Fruit fly (Drosophila melanogaster) whole organism, embryonic: ENCODE measurements around the gene CG7912.
A peak's percentile ranks its signal among the peaks of the same experiment; 100 is the strongest.

Source experiments
- CG13424 ChIP-seq: fragments of 200-800 bp; sonication (Bioruptor generic); optimal IDR thresholded peaks from 2 replicates; lab custom pipeline; 2019; ENCODE audit warnings: missing biosample characterization, mild to moderate bottlenecking, missing genetic modification characterization, moderate library complexity
- CG1603 ChIP-seq: fragments of 200-800 bp; sonication (Bioruptor generic); optimal IDR thresholded peaks from 2 replicates; lab custom pipeline; 2019; ENCODE audit warnings: missing biosample characterization, mild to moderate bottlenecking, missing genetic modification characterization, moderate library complexity
- CG16815 ChIP-seq: fragments of 200-800 bp; sonication (Bioruptor generic); optimal IDR thresholded peaks from 3 replicates; lab custom pipeline; 2017; ENCODE audit warnings: missing biosample characterization, mild to moderate bottlenecking, missing genetic modification characterization
- CG18619 ChIP-seq: fragments of 200-800 bp; sonication (Bioruptor generic); optimal IDR thresholded peaks from 3 replicates; lab custom pipeline; 2017; ENCODE audit warnings: missing biosample characterization, mild to moderate bottlenecking, missing genetic modification characterization
- CG30431 ChIP-seq: fragments of 200-800 bp; sonication (Bioruptor generic); optimal IDR thresholded peaks from 2 replicates; lab custom pipeline; 2017; ENCODE audit warnings: missing biosample characterization, missing genetic modification characterization
- CG32772 ChIP-seq: fragments of 200-800 bp; sonication (Bioruptor generic); IDR thresholded peaks from 2 replicates; pipeline ENCODE4 v1.3.6; 2022; ENCODE audit warnings: missing biosample characterization, missing genetic modification characterization
- CG6689 ChIP-seq: fragments of 200-800 bp; sonication (Bioruptor generic); IDR thresholded peaks from 2 replicates; pipeline ENCODE4 v1.3.6; 2022; ENCODE audit warnings: missing biosample characterization, missing genetic modification characterization
- CG7556 ChIP-seq: fragments of 200-800 bp; sonication (Bioruptor generic); optimal IDR thresholded peaks from 2 replicates; lab custom pipeline; 2017; ENCODE audit warnings: missing biosample characterization, mild to moderate bottlenecking, missing genetic modification characterization
- CG8944 ChIP-seq: fragments of 200-800 bp; sonication (Bioruptor generic); optimal IDR thresholded peaks from 3 replicates; lab custom pipeline; 2016; ENCODE audit warnings: missing biosample characterization, missing genetic modification characterization
- CG9609 ChIP-seq: fragments of 200-800 bp; sonication (Bioruptor generic); optimal IDR thresholded peaks from 3 replicates; lab custom pipeline; 2016; ENCODE audit warnings: missing biosample characterization, missing genetic modification characterization
- CG9797 ChIP-seq: fragments of 200-800 bp; sonication (Bioruptor generic); optimal IDR thresholded peaks from 3 replicates; lab custom pipeline; 2018; ENCODE audit warnings: missing biosample characterization, mild to moderate bottlenecking, missing genetic modification characterization
- CG9876 ChIP-seq: fragments of 200-800 bp; sonication (Bioruptor generic); optimal IDR thresholded peaks from 2 replicates; lab custom pipeline; 2016; ENCODE audit warnings: missing biosample characterization, missing genetic modification characterization
- CkIIα-i1 ChIP-seq: fragments of 200-800 bp; sonication (Bioruptor generic); IDR thresholded peaks from 2 replicates; pipeline ENCODE4 v1.3.6; 2022; ENCODE audit warnings: missing biosample characterization, missing genetic modification characterization
- Deaf1 ChIP-seq: fragments of 200-800 bp; optimal IDR thresholded peaks from 3 replicates; lab custom pipeline; 2019; ENCODE audit warnings: missing biosample characterization, mild to moderate bottlenecking, missing genetic modification characterization, moderate library complexity
- HLH4C ChIP-seq: fragments of 200-800 bp; sonication (Bioruptor generic); IDR thresholded peaks from 3 replicates; pipeline ENCODE4 v1.3.6; 2022; ENCODE audit warnings: missing biosample characterization, missing genetic modification characterization; ENCODE audit not compliant: partially characterized antibody
- Hand ChIP-seq: fragments of 200-800 bp; sonication (Bioruptor generic); optimal IDR thresholded peaks from 2 replicates; lab custom pipeline; 2017; ENCODE audit warnings: mild to moderate bottlenecking, missing biosample characterization, missing genetic modification reagents, missing genetic modification characterization
- Hey ChIP-seq: fragments of 200-800 bp; sonication (Bioruptor generic); optimal IDR thresholded peaks from 3 replicates; lab custom pipeline; 2018; ENCODE audit warnings: missing biosample characterization, mild to moderate bottlenecking, missing genetic modification characterization
- Med ChIP-seq: fragments of 200-800 bp; sonication (Bioruptor generic); peaks from one replicate; lab custom pipeline; 2016; ENCODE audit warnings: missing biosample characterization, missing genetic modification characterization, mild to moderate bottlenecking, inconsistent platforms, moderate library complexity
- Sry-β ChIP-seq: fragments of 200-800 bp; sonication (Bioruptor generic); optimal IDR thresholded peaks from 2 replicates; lab custom pipeline; 2018; ENCODE audit warnings: missing biosample characterization, mild to moderate bottlenecking, missing genetic modification characterization, moderate library complexity
- Vsx1 ChIP-seq: fragments of 200-800 bp; sonication (Bioruptor generic); optimal IDR thresholded peaks from 2 replicates; lab custom pipeline; 2017; ENCODE audit warnings: missing biosample characterization, mild to moderate bottlenecking, missing genetic modification characterization, missing genetic modification reagents
- Xbp1 ChIP-seq: fragments of 200-800 bp; sonication (Bioruptor generic); optimal IDR thresholded peaks from 3 replicates; lab custom pipeline; 2016; ENCODE audit warnings: missing biosample characterization, mild to moderate bottlenecking, missing genetic modification characterization
- amos ChIP-seq: fragments of 200-800 bp; sonication (Bioruptor generic); IDR thresholded peaks from 2 replicates; pipeline ENCODE4 v1.3.6; 2022; ENCODE audit warnings: missing biosample characterization, missing genetic modification characterization; ENCODE audit not compliant: partially characterized antibody
- bigmax ChIP-seq: fragments of 200-800 bp; sonication (Bioruptor generic); optimal IDR thresholded peaks from 2 replicates; lab custom pipeline; 2018; ENCODE audit warnings: missing biosample characterization, mild to moderate bottlenecking, missing genetic modification characterization
- cwo ChIP-seq: fragments of 200-800 bp; sonication (Bioruptor generic); optimal IDR thresholded peaks from 3 replicates; lab custom pipeline; 2017; ENCODE audit warnings: missing biosample characterization, missing genetic modification characterization, mild to moderate bottlenecking, moderate library complexity, missing genetic modification reagents
- dan ChIP-seq: fragments of 200-800 bp; sonication (Bioruptor generic); IDR thresholded peaks from 2 replicates; pipeline ENCODE4 v1.3.6; 2022; ENCODE audit warnings: missing biosample characterization, missing genetic modification characterization
- en ChIP-seq: fragments of 200-800 bp; sonication (Bioruptor generic); optimal IDR thresholded peaks from 2 replicates; lab custom pipeline; 2016; ENCODE audit warnings: missing biosample characterization, missing genetic modification characterization
- ewg ChIP-seq: fragments of 200-800 bp; sonication (Bioruptor generic); optimal IDR thresholded peaks from 3 replicates; lab custom pipeline; 2017; ENCODE audit warnings: mild to moderate bottlenecking, missing biosample characterization, missing genetic modification reagents, missing genetic modification characterization
- exex ChIP-seq: fragments of 200-800 bp; sonication (Bioruptor generic); optimal IDR thresholded peaks from 4 replicates; lab custom pipeline; 2018; ENCODE audit warnings: missing biosample characterization, mild to moderate bottlenecking, missing genetic modification characterization, moderate library complexity
- fd96Cb ChIP-seq: fragments of 200-800 bp; sonication (Bioruptor generic); optimal IDR thresholded peaks from 2 replicates; lab custom pipeline; 2018; ENCODE audit warnings: missing biosample characterization, mild to moderate bottlenecking, missing genetic modification characterization, moderate library complexity
- grn ChIP-seq: fragments of 200-800 bp; sonication (Bioruptor generic); optimal IDR thresholded peaks from 3 replicates; lab custom pipeline; 2017; ENCODE audit warnings: missing biosample characterization, missing genetic modification characterization
- gsb ChIP-seq: fragments of 200-800 bp; sonication (Bioruptor generic); IDR thresholded peaks from 2 replicates; pipeline ENCODE4 v1.3.6; 2022; ENCODE audit warnings: missing biosample characterization, missing genetic modification characterization
- jigr1 ChIP-seq: fragments of 200-800 bp; sonication (Bioruptor generic); IDR thresholded peaks from 3 replicates; pipeline ENCODE4 v1.3.6; 2022; ENCODE audit warnings: missing biosample characterization, missing genetic modification characterization
- kah ChIP-seq: fragments of 200-800 bp; sonication (Bioruptor generic); optimal IDR thresholded peaks from 2 replicates; lab custom pipeline; 2018; ENCODE audit warnings: missing biosample characterization, mild to moderate bottlenecking, missing genetic modification characterization
- lmd ChIP-seq: fragments of 200-800 bp; sonication (Bioruptor generic); IDR thresholded peaks from 2 replicates; pipeline ENCODE4 v1.3.6; 2022; ENCODE audit warnings: missing biosample characterization, missing genetic modification characterization
- mirr ChIP-seq: fragments of 200-800 bp; sonication (Bioruptor generic); optimal IDR thresholded peaks from 3 replicates; lab custom pipeline; 2018; ENCODE audit warnings: missing biosample characterization, mild to moderate bottlenecking, missing genetic modification characterization
- oc ChIP-seq: fragments of 200-800 bp; sonication (Bioruptor generic); optimal IDR thresholded peaks from 2 replicates; lab custom pipeline; 2018; ENCODE audit warnings: missing biosample characterization, mild to moderate bottlenecking, missing genetic modification characterization, moderate library complexity
- p53 ChIP-seq: fragments of 200-800 bp; sonication (Bioruptor generic); optimal IDR thresholded peaks from 2 replicates; lab custom pipeline; 2016; ENCODE audit warnings: missing biosample characterization, missing genetic modification characterization
- peb ChIP-seq: fragments of 200-800 bp; sonication (Bioruptor generic); IDR thresholded peaks from 2 replicates; pipeline ENCODE4 v1.3.6; 2022; ENCODE audit warnings: missing biosample characterization, missing genetic modification characterization
- pnt ChIP-seq: fragments of 200-800 bp; sonication (Bioruptor generic); optimal IDR thresholded peaks from 3 replicates; lab custom pipeline; 2016; ENCODE audit warnings: missing biosample characterization, missing genetic modification characterization
- pzg ChIP-seq: fragments of 200-800 bp; sonication (Bioruptor generic); optimal IDR thresholded peaks from 3 replicates; lab custom pipeline; 2018; ENCODE audit warnings: missing biosample characterization, mild to moderate bottlenecking, missing genetic modification characterization, moderate library complexity
- repo ChIP-seq: fragments of 200-800 bp; sonication (Bioruptor generic); optimal IDR thresholded peaks from 2 replicates; lab custom pipeline; 2016; ENCODE audit warnings: missing biosample characterization, missing genetic modification characterization
- rib ChIP-seq: fragments of 200-800 bp; sonication (Bioruptor generic); IDR thresholded peaks from 2 replicates; pipeline ENCODE4 v1.3.6; 2022; ENCODE audit warnings: missing biosample characterization, missing genetic modification characterization
- sd ChIP-seq: fragments of 200-800 bp; sonication (Bioruptor generic); optimal IDR thresholded peaks from 3 replicates; lab custom pipeline; 2018; ENCODE audit warnings: missing biosample characterization, mild to moderate bottlenecking, missing genetic modification characterization, moderate library complexity
- sqz ChIP-seq: fragments of 200-800 bp; sonication (Bioruptor generic); optimal IDR thresholded peaks from 3 replicates; lab custom pipeline; 2018; ENCODE audit warnings: missing biosample characterization, mild to moderate bottlenecking, missing genetic modification characterization
- stwl ChIP-seq: fragments of 200-800 bp; sonication (Bioruptor generic); optimal IDR thresholded peaks from 3 replicates; lab custom pipeline; 2018; ENCODE audit warnings: missing biosample characterization, mild to moderate bottlenecking, missing genetic modification characterization, moderate library complexity
- sug ChIP-seq: fragments of 200-800 bp; optimal IDR thresholded peaks from 2 replicates; lab custom pipeline; 2019; ENCODE audit warnings: missing biosample characterization, mild to moderate bottlenecking, missing genetic modification characterization, moderate library complexity
- tgo ChIP-seq: fragments of 200-800 bp; sonication (Bioruptor generic); IDR thresholded peaks from 3 replicates; pipeline ENCODE4 v1.3.6; 2022; ENCODE audit warnings: missing biosample characterization, missing genetic modification characterization
- ttk ChIP-seq: fragments of 200-800 bp; sonication (Bioruptor generic); IDR thresholded peaks from 2 replicates; pipeline ENCODE4 v2.1.2; 2022; ENCODE audit warnings: missing biosample characterization, missing genetic modification characterization

The CG7912 gene

dm6 chr3R:30009173-30009572, at the start of gene CG7912:
CG7912 (minus strand) TSS chr3R:30009189.
- TF ChIP-seq sug (tag; lab: Kevin White, UChicago) (peak; percentile 20), sd (peak; percentile 8), mirr (GFP tag; lab: Kevin White, UChicago) (peak; percentile 75), Xbp1 (GFP tag; lab: Kevin White, UChicago) (no peak), Hey (tag; lab: Kevin White, UChicago) (peak; percentile 63), cwo (peak; percentile 20), kah (GFP tag; lab: Kevin White, UChicago) (no peak), Deaf1 (tag; lab: Kevin White, UChicago) (peak; percentile 53), pzg (no peak), grn (GFP tag; lab: Kevin White, UChicago) (peak; percentile 87), exex (tag; lab: Kevin White, UChicago) (peak; percentile 88)

- no peak for TF ChIP-seq rib (GFP tag; lab: Robert Waterston, UW)
- TF ChIP-seq gsb (GFP tag; lab: Robert Waterston, UW): no peak
- TF ChIP-seq CG1603: peak; percentile 71
- peak; percentile 27 for TF ChIP-seq p53
- no peak for TF ChIP-seq HLH4C (GFP tag; lab: Robert Waterston, UW)
- peak; percentile 27 for TF ChIP-seq CG13424 (tag; lab: Kevin White, UChicago)
- peak; percentile 47 for TF ChIP-seq Vsx1 (GFP tag; lab: Kevin White, UChicago)
- TF ChIP-seq Med (GFP tag; lab: Kevin White, UChicago): peak; percentile 83
- peak; percentile 19 for TF ChIP-seq sqz (GFP tag; lab: Kevin White, UChicago)
- TF ChIP-seq ttk (GFP tag; lab: Robert Waterston, UW): peak; percentile 30
- TF ChIP-seq ewg (GFP tag; lab: Kevin White, UChicago): no peak
- TF ChIP-seq CG7556: no peak
- no peak for TF ChIP-seq CG30431 (GFP tag; lab: Kevin White, UChicago)
- TF ChIP-seq CG8944: peak; percentile 4
- no peak for TF ChIP-seq amos (GFP tag; lab: Robert Waterston, UW)
- peak; percentile 65 for TF ChIP-seq stwl (tag; lab: Kevin White, UChicago)
- peak; percentile 31; the same call in 2 of the 3 replicates for TF ChIP-seq tgo (GFP tag; lab: Robert Waterston, UW)
- TF ChIP-seq pnt: no peak
- no peak for TF ChIP-seq dan (GFP tag; lab: Robert Waterston, UW)
- no peak for TF ChIP-seq CG32772
- peak; percentile 31; the same call in 1 of the 2 replicates for TF ChIP-seq lmd
- TF ChIP-seq en (GFP tag; lab: Kevin White, UChicago): no peak
- no peak for TF ChIP-seq Hand (GFP tag; lab: Kevin White, UChicago)
- TF ChIP-seq CG9797 (GFP tag; lab: Kevin White, UChicago): peak; percentile 90
- no peak for TF ChIP-seq CG18619
- TF ChIP-seq peb (GFP tag; lab: Robert Waterston, UW): no peak
- no peak for TF ChIP-seq CG16815 (GFP tag; lab: Kevin White, UChicago)
- TF ChIP-seq Xbp1 (GFP tag; lab: Kevin White, UChicago): peak; percentile 57
- TF ChIP-seq repo: no peak
- no peak for TF ChIP-seq CG9876
- peak; percentile 38 for TF ChIP-seq oc (tag; lab: Kevin White, UChicago)
- TF ChIP-seq CG9609 (GFP tag; lab: Kevin White, UChicago): peak; percentile 18
- TF ChIP-seq CG6689 (GFP tag; lab: Robert Waterston, UW): no peak
- no peak for TF ChIP-seq CkIIα-i1 (GFP tag; lab: Robert Waterston, UW)
- TF ChIP-seq bigmax (GFP tag; lab: Kevin White, UChicago): no peak
- TF ChIP-seq fd96Cb (tag; lab: Kevin White, UChicago): no peak
- no peak for TF ChIP-seq jigr1
- peak; percentile 51 for TF ChIP-seq Sry-β (GFP tag; lab: Kevin White, UChicago)
Measured at dm6 chr3R:30058057-30058868, 49.3 kb upstream of the CG7912 start, which contains the start of gene sima. sima (plus strand) TSS chr3R:30058311.
